Fruit fly (Drosophila melanogaster): ENCODE data around the gene Spn77Bc.

Gene Spn77Bc

DNA sequence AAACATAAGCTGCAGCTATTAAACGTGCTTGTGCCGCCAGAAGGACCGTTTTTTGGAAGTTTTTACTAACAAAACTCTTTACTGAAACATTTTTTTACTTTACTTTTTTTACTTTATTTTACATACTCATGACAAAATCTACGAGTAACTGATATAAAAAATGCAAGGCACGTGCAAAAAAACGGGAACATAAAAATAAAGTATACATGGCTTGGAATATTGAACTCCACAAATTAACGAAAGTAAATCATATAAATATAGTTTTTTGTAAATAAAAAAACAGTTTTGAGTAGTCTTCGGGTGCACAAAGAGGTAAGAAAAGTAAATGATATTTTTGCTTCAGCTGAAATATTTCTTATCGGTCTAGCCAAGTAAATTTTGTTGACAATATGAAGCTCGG, 21.8 kb upstream of the Spn77Bc start, which contains the start of gene Spn77Bb:
Gene Spn77Bb (plus strand): TSS at position 301 of the 400 bp plus-strand sequence.
- TF ChIP-seq fd59A (GFP tag; optimal IDR thresholded peaks at IDR 0.05), result no peak
- no peak for TF ChIP-seq Sox102F (GFP tag; optimal IDR thresholded peaks at IDR 0.05)
- no peak for TF ChIP-seq eg (GFP tag; IDR thresholded peaks at IDR 0.05)
- no peak for TF ChIP-seq cyc (GFP tag; optimal IDR thresholded peaks at IDR 0.05)
- TF ChIP-seq CG8319 (GFP tag; optimal IDR thresholded peaks at IDR 0.05), result no peak
- TF ChIP-seq ss (GFP tag; optimal IDR thresholded peaks at IDR 0.05), result no peak
- no peak for TF ChIP-seq CG8632 (GFP tag; optimal IDR thresholded peaks at IDR 0.05)
- TF ChIP-seq CG6792 (GFP tag; optimal IDR thresholded peaks at IDR 0.05), result no peak
- no peak for TF ChIP-seq Blimp-1 (GFP tag; optimal IDR thresholded peaks at IDR 0.05)
- no peak for TF ChIP-seq dac (GFP tag; optimal IDR thresholded peaks at IDR 0.05)
- no peak for TF ChIP-seq svp (GFP tag)
- TF ChIP-seq CG6276 (GFP tag; optimal IDR thresholded peaks at IDR 0.05), result no peak
- TF ChIP-seq spab (GFP tag; optimal IDR thresholded peaks at IDR 0.05), result no peak
- no peak for TF ChIP-seq Ets21C (GFP tag; optimal IDR thresholded peaks at IDR 0.05)
- TF ChIP-seq CG11294 (GFP tag; IDR thresholded peaks at IDR 0.05), result no peak
- no peak for TF ChIP-seq CG11762 (GFP tag; optimal IDR thresholded peaks at IDR 0.05; ENCODE audit: insufficient read depth)

DNA sequence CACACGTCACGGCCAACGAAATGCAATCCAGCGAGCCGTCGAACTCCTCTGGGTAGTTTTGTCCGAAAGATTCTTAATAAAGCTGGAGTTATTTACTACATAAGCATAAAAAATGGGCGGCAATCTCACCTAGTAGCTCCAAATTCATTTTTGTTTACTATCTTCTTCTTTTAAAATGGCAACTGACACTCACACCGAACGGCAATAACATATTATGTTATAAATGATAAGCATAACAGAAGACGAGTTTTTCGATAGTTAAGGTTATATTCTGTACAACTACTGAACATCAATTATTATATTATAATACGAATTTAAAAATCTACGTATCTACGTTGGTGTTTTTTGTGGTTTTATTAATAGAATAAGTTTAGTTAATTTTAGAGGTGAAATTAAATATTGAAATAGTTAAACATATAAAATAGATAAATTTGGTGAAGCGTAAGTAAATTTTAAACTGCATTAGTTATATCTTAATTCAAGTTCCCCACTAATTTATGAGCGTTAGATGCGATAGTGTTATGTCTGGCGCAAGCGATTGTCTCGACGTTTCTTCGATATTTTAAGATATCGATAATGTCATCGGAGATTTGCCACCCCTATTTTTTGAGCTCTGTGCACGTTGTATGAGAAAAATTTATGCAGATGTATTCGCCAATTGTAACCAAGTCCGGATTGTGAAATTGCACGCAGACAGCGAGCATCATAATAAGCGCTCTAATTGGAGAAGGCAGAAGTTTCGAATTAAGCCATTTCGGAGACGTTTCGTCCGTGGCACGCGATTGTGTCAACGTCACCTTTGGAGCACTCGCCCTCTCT, 5.5 kb downstream of the Spn77Bc start, which contains the start of the genes Rbbp5 and eRF1:
Gene Rbbp5 (minus strand): TSS at position 181 of the 819 bp plus-strand sequence.
Gene eRF1 (plus strand): TSS at position 594 of the 819 bp plus-strand sequence.
- TF ChIP-seq salr (GFP tag; optimal IDR thresholded peaks at IDR 0.05) (no peak), pdm3 (GFP tag; optimal IDR thresholded peaks at IDR 0.05) (no peak), cyc (GFP tag; optimal IDR thresholded peaks at IDR 0.05) (peak; percentile 72), CG6276 (GFP tag; optimal IDR thresholded peaks at IDR 0.05) (peak; percentile 24), fd59A (GFP tag; optimal IDR thresholded peaks at IDR 0.05) (no peak), achi (GFP tag; optimal IDR thresholded peaks at IDR 0.05) (peak; percentile 58), CG9139 (GFP tag; optimal IDR thresholded peaks at IDR 0.05) (peak; percentile 4), dsx (GFP tag; optimal IDR thresholded peaks at IDR 0.05; ENCODE audit: poor library complexity, severe bottlenecking) (peak; percentile 51), CG31627 (GFP tag; optimal IDR thresholded peaks at IDR 0.05) (peak; percentile 72), Gug (GFP tag; IDR thresholded peaks at IDR 0.05) (peak; percentile 51; the same call in 1 of the 2 replicates), CG6792 (GFP tag; optimal IDR thresholded peaks at IDR 0.05) (peak; percentile 64), CG8632 (GFP tag; optimal IDR thresholded peaks at IDR 0.05) (peak; percentile 45), fd85E (GFP tag; optimal IDR thresholded peaks at IDR 0.05) (no peak), dac (GFP tag; optimal IDR thresholded peaks at IDR 0.05) (no peak), Hr38 (GFP tag; optimal IDR thresholded peaks at IDR 0.05) (no peak), vri (GFP tag; optimal IDR thresholded peaks at IDR 0.05) (no peak), lz (GFP tag; optimal IDR thresholded peaks at IDR 0.05) (peak; percentile 66), Lpt (GFP tag; optimal IDR thresholded peaks at IDR 0.05) (peak; percentile 4), OdsH (GFP tag; optimal IDR thresholded peaks at IDR 0.05) (peak; percentile 79), Met (GFP tag; optimal IDR thresholded peaks at IDR 0.05) (peak; percentile 66), Hr39 (GFP tag; optimal IDR thresholded peaks at IDR 0.05) (no peak), net (GFP tag; optimal IDR thresholded peaks at IDR 0.05) (peak; percentile 53), Ets21C (GFP tag; optimal IDR thresholded peaks at IDR 0.05) (peak; percentile 60), Sox102F (GFP tag; optimal IDR thresholded peaks at IDR 0.05) (peak; percentile 69), CG10669 (GFP tag; optimal IDR thresholded peaks at IDR 0.05) (peak; percentile 34), CG7368 (GFP tag; optimal IDR thresholded peaks at IDR 0.05) (peak; percentile 39), esn (GFP tag; optimal IDR thresholded peaks at IDR 0.05) (peak; percentile 76), CG8319 (GFP tag; optimal IDR thresholded peaks at IDR 0.05) (peak; percentile 36), CG6163 (GFP tag; IDR thresholded peaks at IDR 0.05) (no peak), CG34406 (GFP tag; optimal IDR thresholded peaks at IDR 0.05) (peak; percentile 31), Blimp-1 (GFP tag; optimal IDR thresholded peaks at IDR 0.05) (no peak), Smox (GFP tag; optimal IDR thresholded peaks at IDR 0.05) (peak; percentile 71), Ets96B (tag; optimal IDR thresholded peaks at IDR 0.05) (peak; percentile 53), CG32006 (GFP tag; optimal IDR thresholded peaks at IDR 0.05) (no peak), Sox15 (GFP tag; optimal IDR thresholded peaks at IDR 0.05) (peak; percentile 51), CG6808 (GFP tag; optimal IDR thresholded peaks at IDR 0.05) (no peak), CG8119 (GFP tag; IDR thresholded peaks at IDR 0.05) (no peak), CG3032 (tag; optimal IDR thresholded peaks at IDR 0.05) (peak; percentile 76), svp (GFP tag) (peak; percentile 82), topi (GFP tag; optimal IDR thresholded peaks at IDR 0.05) (peak; percentile 58), Eip93F (GFP tag; optimal IDR thresholded peaks at IDR 0.05) (peak; percentile 24)
